Worm (Caenorhabditis elegans): ENCODE data around the gene clec-139.

Gene clec-139

DNA sequence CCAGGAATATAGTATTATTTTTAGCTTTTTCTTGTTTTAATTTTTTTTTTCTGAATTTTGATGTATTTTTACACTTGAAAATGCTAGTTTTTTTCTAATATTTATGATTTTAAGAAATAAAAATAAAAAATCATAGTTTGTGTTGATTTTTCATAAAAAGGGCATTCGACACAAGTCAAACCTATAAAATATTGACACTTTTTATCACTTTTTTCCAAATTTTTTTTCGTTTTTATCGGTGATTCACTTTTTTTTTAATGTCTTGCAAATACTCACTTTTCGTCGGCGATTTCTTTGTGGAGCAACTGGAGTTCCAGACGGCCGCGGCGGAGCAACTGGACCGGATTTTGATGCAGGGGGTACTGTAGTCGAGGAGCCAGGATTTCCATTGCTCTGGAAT lies 24.1 kb downstream of the clec-139 start:
- TF ChIP-seq pqm-1 (tag; optimal IDR thresholded peaks at IDR 0.05) = no peak
- TF ChIP-seq ceh-90 (tag; optimal IDR thresholded peaks at IDR 0.05) = no peak
- no peak for TF ChIP-seq fkh-10 (GFP tag; optimal IDR thresholded peaks at IDR 0.05)

DNA sequence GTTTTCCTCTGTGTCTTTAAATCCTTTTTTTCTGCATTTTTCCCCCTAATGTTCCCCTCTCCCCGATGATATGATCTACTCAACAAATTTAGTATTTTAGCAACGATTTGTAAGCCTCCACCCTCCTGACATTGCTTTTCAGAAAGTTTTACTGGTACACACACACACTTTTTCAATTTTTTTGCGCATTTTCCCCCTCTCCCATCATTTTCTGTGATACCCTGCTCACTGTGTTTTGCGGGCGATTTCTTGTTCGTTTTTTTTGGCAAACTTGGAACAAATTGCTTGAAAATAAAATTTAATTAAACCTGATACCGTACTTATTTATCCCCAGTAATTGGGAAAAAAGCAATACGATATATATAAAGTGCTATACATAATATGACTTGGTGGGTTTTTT lies 30.9 kb downstream of the clec-139 start:
- TF ChIP-seq egl-27 (tag; optimal IDR thresholded peaks at IDR 0.05) (no peak), snpc-4 (tag; optimal IDR thresholded peaks at IDR 0.05) (no peak), aly-2 (tag; optimal IDR thresholded peaks at IDR 0.05) (peak; percentile 21)

DNA sequence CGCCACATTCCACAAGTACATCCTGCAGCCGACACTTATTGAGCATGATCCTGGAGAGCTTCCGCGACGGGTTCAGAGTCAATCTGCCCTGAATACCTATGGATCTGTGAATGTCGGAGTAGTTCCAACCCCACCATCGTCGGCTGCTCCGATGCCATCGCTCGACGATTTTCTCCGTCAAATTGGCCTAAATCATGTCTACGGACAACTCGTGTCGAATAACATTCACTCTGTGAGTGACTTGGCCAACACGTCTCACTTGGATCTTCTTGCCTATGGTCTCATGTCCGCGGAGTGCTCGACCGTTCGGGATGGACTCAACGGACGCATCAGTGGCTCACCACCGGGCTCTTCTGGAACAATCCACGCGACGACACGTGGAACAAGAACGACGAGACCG lies 31.5 kb downstream of the clec-139 start:
- TF ChIP-seq dsc-1 (tag; optimal IDR thresholded peaks at IDR 0.05) (no peak), aly-2 (tag; optimal IDR thresholded peaks at IDR 0.05) (no peak), zag-1 (tag; optimal IDR thresholded peaks at IDR 0.05) (no peak), nhr-47 (tag; optimal IDR thresholded peaks at IDR 0.05) (no peak), aha-1 (tag; optimal IDR thresholded peaks at IDR 0.05) (no peak), tbx-2 (tag; optimal IDR thresholded peaks at IDR 0.05) (no peak)

DNA sequence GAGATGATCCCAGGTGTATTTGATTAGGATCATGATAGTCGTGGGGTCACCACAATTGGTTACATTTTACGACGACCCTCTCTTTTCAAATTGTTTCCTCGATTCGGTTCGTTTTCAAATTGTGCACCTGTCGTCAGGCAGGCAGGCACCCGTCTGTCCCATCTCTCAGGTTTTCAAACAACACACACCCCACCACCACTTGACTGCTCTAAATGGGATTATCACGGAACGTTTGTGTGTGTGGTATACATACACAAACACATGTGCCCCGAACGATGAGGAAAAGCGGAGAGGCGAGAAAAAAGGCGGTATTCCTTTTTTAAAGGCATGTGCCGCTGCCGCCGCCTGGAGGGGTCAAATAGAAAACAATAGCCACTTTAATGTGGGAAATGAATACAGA lies 36.2 kb downstream of the clec-139 start:
- TF ChIP-seq aha-1 (tag; optimal IDR thresholded peaks at IDR 0.05) = no peak
- TF ChIP-seq fos-1 (tag; optimal IDR thresholded peaks at IDR 0.05) = no peak
- TF ChIP-seq ztf-4 (tag; optimal IDR thresholded peaks at IDR 0.05) = no peak
- TF ChIP-seq ces-1 (GFP tag; optimal IDR thresholded peaks at IDR 0.05) = no peak
- no peak for TF ChIP-seq xbp-1 (tag; optimal IDR thresholded peaks at IDR 0.05)
- no peak for TF ChIP-seq mdl-1 (tag; optimal IDR thresholded peaks at IDR 0.05)
- no peak for TF ChIP-seq ceh-90 (tag; optimal IDR thresholded peaks at IDR 0.05)
- no peak for TF ChIP-seq unc-98 (GFP tag; IDR thresholded peaks at IDR 0.05)
- no peak for TF ChIP-seq elt-3 (tag; optimal IDR thresholded peaks at IDR 0.05)
- TF ChIP-seq nhr-47 (tag; optimal IDR thresholded peaks at IDR 0.05) = no peak
- TF ChIP-seq sup-37 (GFP tag; optimal IDR thresholded peaks at IDR 0.05) = no peak
- TF ChIP-seq fkh-8 (tag; optimal IDR thresholded peaks at IDR 0.05) = no peak
- TF ChIP-seq tlp-1 (tag; optimal IDR thresholded peaks at IDR 0.05) = no peak
- TF ChIP-seq vab-15 (tag; optimal IDR thresholded peaks at IDR 0.05) = no peak
- no peak for TF ChIP-seq fkh-4 (tag; optimal IDR thresholded peaks at IDR 0.05; ENCODE audit: borderline replicate concordance)
- no peak for TF ChIP-seq nhr-11 (tag; optimal IDR thresholded peaks at IDR 0.05)
- TF ChIP-seq nhr-12 (tag; optimal IDR thresholded peaks at IDR 0.05) = no peak

DNA sequence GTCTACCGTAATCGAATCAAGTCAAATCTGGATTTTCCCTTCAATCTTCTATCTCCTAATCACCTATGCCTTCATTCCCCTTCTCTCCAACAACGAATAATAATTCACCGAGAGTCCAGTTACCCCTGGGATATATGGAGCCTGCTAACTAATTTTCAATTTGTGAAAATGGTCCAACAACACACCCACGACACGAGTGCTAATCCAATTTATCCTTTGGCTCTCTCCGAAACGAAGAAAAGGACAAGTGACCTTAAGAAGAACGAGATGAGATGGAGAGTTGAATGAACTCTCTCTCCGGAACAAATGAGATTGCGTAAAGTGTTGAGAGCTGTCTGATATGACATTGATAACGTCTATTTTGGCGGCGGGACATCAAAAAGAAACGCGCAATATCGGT lies 37.2 kb downstream of the clec-139 start:
- no peak for TF ChIP-seq ces-1 (GFP tag; optimal IDR thresholded peaks at IDR 0.05)
- TF ChIP-seq lin-14 (GFP tag; optimal IDR thresholded peaks at IDR 0.05) = peak; percentile 39
- TF ChIP-seq efl-1 (optimal IDR thresholded peaks at IDR 0.05) = no peak
- peak in 1 of 2 experiments; percentile 16 for TF ChIP-seq efl-1 (GFP tag; optimal IDR thresholded peaks at IDR 0.05 in 1 of 2)

DNA sequence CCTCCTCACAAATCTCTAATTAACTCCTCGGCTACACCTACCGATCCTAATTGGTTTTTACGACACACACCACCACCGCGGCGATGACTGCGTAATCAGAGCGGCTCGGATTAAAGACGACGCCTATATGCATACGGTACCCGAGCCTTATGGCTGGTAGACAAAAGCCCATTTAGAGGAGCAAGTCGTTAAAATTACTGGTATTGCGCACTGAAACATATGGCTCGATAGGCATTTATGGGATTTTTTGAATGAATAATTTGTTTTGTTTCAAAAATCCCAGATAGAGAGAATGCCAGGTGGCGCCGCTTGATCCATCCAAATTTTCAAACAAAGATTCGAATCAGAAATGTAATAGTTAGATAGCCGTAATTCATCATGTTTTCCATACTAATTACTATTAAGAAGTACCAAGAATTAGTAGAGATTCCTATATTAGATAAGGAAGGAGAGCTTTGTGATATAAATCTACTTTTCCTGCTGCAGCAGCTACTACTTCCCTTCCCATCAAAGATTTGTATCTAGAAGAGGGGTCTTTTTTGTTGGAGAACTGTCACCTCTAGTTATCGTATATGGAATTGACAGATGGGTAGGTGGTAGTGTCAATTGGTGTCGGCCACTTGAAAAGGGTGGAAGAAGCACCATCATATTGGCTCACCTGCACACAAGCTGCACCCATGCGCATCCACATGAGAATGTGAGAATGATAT lies 38.2 kb downstream of the clec-139 start:
- TF ChIP-seq nhr-77 (tag; optimal IDR thresholded peaks at IDR 0.05) (no peak), elt-3 (tag; optimal IDR thresholded peaks at IDR 0.05) (no peak), C34B4.2 (tag; optimal IDR thresholded peaks at IDR 0.05) (no peak), aha-1 (tag; optimal IDR thresholded peaks at IDR 0.05) (no peak), unc-30 (tag; optimal IDR thresholded peaks at IDR 0.05) (no peak), aly-2 (tag; optimal IDR thresholded peaks at IDR 0.05) (no peak), nhr-71 (tag; optimal IDR thresholded peaks at IDR 0.05) (no peak), pag-3 (tag; optimal IDR thresholded peaks at IDR 0.05; ENCODE audit: borderline replicate concordance, insufficient read depth) (no peak), nhr-85 (tag) (peak; percentile 69), lin-14 (GFP tag; optimal IDR thresholded peaks at IDR 0.05) (peak; percentile 28), lir-3 (tag; optimal IDR thresholded peaks at IDR 0.05; ENCODE audit: poor library complexity) (no peak), ceh-8 (GFP tag; optimal IDR thresholded peaks at IDR 0.05) (no peak), efl-1 (optimal IDR thresholded peaks at IDR 0.05) (no peak), efl-1 (GFP tag; optimal IDR thresholded peaks at IDR 0.05 in 1 of 2) (peak in 1 of 2 experiments; percentile 52), fkh-10 (GFP tag; optimal IDR thresholded peaks at IDR 0.05) (no peak), mdl-1 (tag; optimal IDR thresholded peaks at IDR 0.05) (no peak)

Data from whole organism, L1 larva.